Worm (Caenorhabditis elegans): ENCODE measurements around the gene jmjd-1.2.

- no peak for TF ChIP-seq lin-39 (tag; optimal IDR thresholded peaks at IDR 0.05)
- TF ChIP-seq nhr-6 (tag; optimal IDR thresholded peaks at IDR 0.05), result no peak
- TF ChIP-seq ztf-11 (tag; optimal IDR thresholded peaks at IDR 0.05), result no peak
- no peak for TF ChIP-seq pqm-1 (tag; optimal IDR thresholded peaks at IDR 0.05)
- TF ChIP-seq zag-1 (tag; optimal IDR thresholded peaks at IDR 0.05), result no peak
- TF ChIP-seq daf-16 (GFP tag; optimal IDR thresholded peaks at IDR 0.05), result no peak
- no peak for TF ChIP-seq daf-16 (tag; optimal IDR thresholded peaks at IDR 0.05)
- no peak for TF ChIP-seq nhr-237 (tag; optimal IDR thresholded peaks at IDR 0.05)
- TF ChIP-seq ces-1 (GFP tag; optimal IDR thresholded peaks at IDR 0.05), result no peak
- no peak for TF ChIP-seq lin-15B (tag; optimal IDR thresholded peaks at IDR 0.05)
- no peak for TF ChIP-seq daf-8 (GFP tag; IDR thresholded peaks at IDR 0.05)
These were observed 43.1 kb downstream of the jmjd-1.2 start, which contains the start of gene ogdh-1 for ce11 chrIV:4703911-4704310.

Measured in whole organism, L4 larva.